Worm (Caenorhabditis elegans) whole organism, L4 larva: ENCODE data around the gene F29C12.6.

Experiments used
- F37D6.2 ChIP-seq: sonication (generic microtip); optimal IDR thresholded peaks from 2 replicates; lab custom pipeline; 2016; ENCODE audit warnings: mild to moderate bottlenecking, missing genetic modification characterization, missing compliant biosample characterization
- F44E2.7 ChIP-seq: fragments of 200-800 bp; sonication (Bioruptor generic); IDR thresholded peaks from 2 replicates; pipeline ENCODE4 v2.1.2; 2022; ENCODE audit warnings: missing genetic modification characterization, missing compliant biosample characterization
- T26A8.4 ChIP-seq: fragments of 200-800 bp; sonication (Bioruptor generic); IDR thresholded peaks from 2 replicates; pipeline ENCODE4 v1.3.6; 2022; ENCODE audit warnings: missing genetic modification characterization, missing compliant biosample characterization
- Y105C5A.15 ChIP-seq: fragments of 200-800 bp; sonication (Bioruptor generic); IDR thresholded peaks from 2 replicates; pipeline ENCODE4 v1.3.6; 2022; ENCODE audit warnings: missing genetic modification characterization, missing compliant biosample characterization
- Y5F2A.4 ChIP-seq: fragments of 200-800 bp; sonication (Bioruptor generic); optimal IDR thresholded peaks from 2 replicates; lab custom pipeline; 2018; ENCODE audit warnings: mild to moderate bottlenecking, missing genetic modification characterization, missing compliant biosample characterization
- Y75B8A.6 ChIP-seq: fragments of 200-800 bp; sonication (Bioruptor generic); IDR thresholded peaks from 2 replicates; pipeline ENCODE4 v1.3.6; 2022; ENCODE audit warnings: missing genetic modification reagents, missing genetic modification characterization, missing compliant biosample characterization
- ZK337.2 ChIP-seq: fragments of 200-800 bp; sonication (Bioruptor generic); IDR thresholded peaks from 2 replicates; pipeline ENCODE4 v1.3.6; 2022; ENCODE audit warnings: missing genetic modification reagents, missing genetic modification characterization, missing compliant biosample characterization
- aha-1 ChIP-seq: fragments of 150-350 bp; peaks from one replicate; lab custom pipeline; 2014; ENCODE audit warnings: missing biosample characterization, missing genetic modification characterization
- ama-1 ChIP-seq: fragments of 150-350 bp; optimal IDR thresholded peaks from 2 replicates; lab custom pipeline; 2014; ENCODE audit warnings: inconsistent platforms, mixed read lengths
- arid-1 ChIP-seq: fragments of 200-800 bp; sonication (Bioruptor generic); conservative IDR thresholded peaks from 2 replicates; pipeline ENCODE4 v1.3.6; 2022; ENCODE audit warnings: missing genetic modification reagents, missing genetic modification characterization, missing compliant biosample characterization
- ceh-28 ChIP-seq: fragments of 150-350 bp; optimal IDR thresholded peaks from 2 replicates; lab custom pipeline; 2014; ENCODE audit warnings: missing biosample characterization, missing genetic modification reagents, missing genetic modification characterization
- ceh-44 ChIP-seq: fragments of 200-800 bp; sonication (Bioruptor generic); IDR thresholded peaks from 2 replicates; pipeline ENCODE4 v1.3.6; 2022; ENCODE audit warnings: missing genetic modification reagents, missing genetic modification characterization, missing compliant biosample characterization
- ctbp-1 ChIP-seq: fragments of 200-800 bp; sonication (Bioruptor generic); IDR thresholded peaks from 2 replicates; pipeline ENCODE4 v1.3.6; 2022; ENCODE audit warnings: missing genetic modification reagents, missing genetic modification characterization, missing compliant biosample characterization
- daf-12 ChIP-seq: fragments of 150-350 bp; optimal IDR thresholded peaks from 2 replicates; lab custom pipeline; 2014; ENCODE audit warnings: missing biosample characterization, missing genetic modification reagents, missing genetic modification characterization
- dmd-8 ChIP-seq: fragments of 200-800 bp; sonication (Bioruptor generic); IDR thresholded peaks from 2 replicates; pipeline ENCODE4 v1.3.6; 2022; ENCODE audit warnings: missing genetic modification characterization, missing compliant biosample characterization
- dmd-9 ChIP-seq: fragments of 200-800 bp; sonication (Bioruptor generic); IDR thresholded peaks from 2 replicates; pipeline ENCODE4 v1.3.6; 2022; ENCODE audit warnings: missing genetic modification reagents, missing genetic modification characterization, missing compliant biosample characterization
- dpl-1 ChIP-seq: fragments of 150-350 bp; optimal IDR thresholded peaks from 2 replicates; lab custom pipeline; 2014; ENCODE audit warnings: missing biosample characterization, missing genetic modification reagents, missing genetic modification characterization
- duxl-1 ChIP-seq: sonication (generic microtip); optimal IDR thresholded peaks from 2 replicates; lab custom pipeline; 2016; ENCODE audit warnings: mild to moderate bottlenecking, missing genetic modification characterization, moderate library complexity, missing compliant biosample characterization; ENCODE audit not compliant: poor library complexity
- egl-43 ChIP-seq: fragments of 200-800 bp; sonication (Bioruptor generic); IDR thresholded peaks from 2 replicates; pipeline ENCODE4 v1.3.6; 2022; ENCODE audit warnings: missing genetic modification reagents, missing genetic modification characterization, missing compliant biosample characterization
- gei-8 ChIP-seq: fragments of 200-800 bp; sonication (Bioruptor generic); optimal IDR thresholded peaks from 2 replicates; lab custom pipeline; 2018; ENCODE audit warnings: mild to moderate bottlenecking, missing genetic modification characterization, missing compliant biosample characterization
- lin-1 ChIP-seq: fragments of 200-800 bp; sonication (Bioruptor generic); IDR thresholded peaks from 2 replicates; pipeline ENCODE4 v1.3.6; 2022; ENCODE audit warnings: missing genetic modification reagents, missing genetic modification characterization, missing compliant biosample characterization
- lin-15B ChIP-seq: fragments of 150-350 bp; sonication (generic microtip); optimal IDR thresholded peaks from 3 replicates; lab custom pipeline; 2014; ENCODE audit warnings: missing biosample characterization, missing genetic modification characterization
- lin-29 ChIP-seq: fragments of 200-800 bp; sonication (Bioruptor generic); IDR thresholded peaks from 2 replicates; pipeline ENCODE4 v1.3.6; 2022; ENCODE audit warnings: missing genetic modification reagents, missing genetic modification characterization, missing compliant biosample characterization
- lir-3 ChIP-seq: sonication (generic microtip); optimal IDR thresholded peaks from 2 replicates; lab custom pipeline; 2016; ENCODE audit warnings: mild to moderate bottlenecking, missing genetic modification characterization, missing compliant biosample characterization
- lsy-2 ChIP-seq, 2 experiments: fragments of 150-350 bp in 1 of 2; sonication (generic microtip) in 1 of 2; optimal IDR thresholded peaks; 2 replicates each; lab custom pipeline; 2014 to 2017; ENCODE audit warnings: missing biosample characterization in 2 of 2, missing genetic modification characterization in 2 of 2
- madf-5 ChIP-seq, 2 experiments: fragments of 200-800 bp; sonication (Bioruptor generic); IDR thresholded peaks; 2 replicates each; pipeline ENCODE4 v1.3.6; 2022; ENCODE audit warnings: missing compliant biosample characterization in 2 of 2, missing genetic modification characterization in 2 of 2
- mep-1 ChIP-seq: fragments of 150-350 bp; sonication (generic microtip); optimal IDR thresholded peaks from 3 replicates; lab custom pipeline; 2014; ENCODE audit warnings: missing biosample characterization, missing genetic modification characterization
- nhr-25 ChIP-seq: sonication (generic microtip); optimal IDR thresholded peaks from 2 replicates; lab custom pipeline; 2017; ENCODE audit warnings: missing genetic modification characterization, mild to moderate bottlenecking, missing compliant biosample characterization, antibody characterized with exemption, moderate library complexity, borderline replicate concordance; ENCODE audit not compliant: insufficient read depth
- nhr-41 ChIP-seq: fragments of 200-800 bp; sonication (Bioruptor generic); IDR thresholded peaks from 2 replicates; pipeline ENCODE4 v1.3.6; 2022; ENCODE audit warnings: missing genetic modification reagents, missing genetic modification characterization, missing compliant biosample characterization
- nhr-77 ChIP-seq: fragments of 150-350 bp; optimal IDR thresholded peaks from 2 replicates; lab custom pipeline; 2014; ENCODE audit warnings: missing biosample characterization, missing genetic modification characterization
- pha-4 ChIP-seq, 2 experiments: fragments of 150-350 bp in 1 of 2; fragments of 200-800 bp in 1 of 2; sonication (Bioruptor generic) in 1 of 2; IDR thresholded peaks in 1 of 2; optimal IDR thresholded peaks in 1 of 2; 2 replicates each; pipeline versions ENCODE4 v1.3.6 to Lab custom; 2014 to 2022; ENCODE audit warnings: missing genetic modification characterization in 2 of 2, missing genetic modification reagents in 2 of 2, missing biosample characterization in 1 of 2, missing compliant biosample characterization in 1 of 2
- saeg-2 ChIP-seq: fragments of 200-800 bp; sonication (Bioruptor generic); IDR thresholded peaks from 2 replicates; pipeline ENCODE4 v1.3.6; 2022; ENCODE audit warnings: missing genetic modification reagents, missing genetic modification characterization, missing compliant biosample characterization
- set-16 ChIP-seq: fragments of 200-800 bp; sonication (Bioruptor generic); IDR thresholded peaks from 2 replicates; pipeline ENCODE4 v1.3.6; 2022; ENCODE audit warnings: missing genetic modification reagents, missing genetic modification characterization, missing compliant biosample characterization
- skn-1 ChIP-seq: fragments of 150-350 bp; optimal IDR thresholded peaks from 2 replicates; lab custom pipeline; 2014; ENCODE audit warnings: missing biosample characterization, missing genetic modification characterization
- snpc-1.2 ChIP-seq: fragments of 200-800 bp; sonication (Bioruptor generic); IDR thresholded peaks from 2 replicates; pipeline ENCODE4 v1.3.6; 2022; ENCODE audit warnings: missing genetic modification reagents, missing genetic modification characterization, missing compliant biosample characterization
- snpc-4 ChIP-seq: fragments of 150-350 bp; optimal IDR thresholded peaks from 2 replicates; lab custom pipeline; 2014; ENCODE audit warnings: missing biosample characterization, missing genetic modification characterization
- spr-1 ChIP-seq: sonication (generic microtip); optimal IDR thresholded peaks from 2 replicates; lab custom pipeline; 2016; ENCODE audit warnings: mild to moderate bottlenecking, missing genetic modification characterization, missing compliant biosample characterization
- spr-3 ChIP-seq: fragments of 200-800 bp; sonication (Bioruptor generic); optimal IDR thresholded peaks from 2 replicates; lab custom pipeline; 2018; ENCODE audit warnings: mild to moderate bottlenecking, missing genetic modification characterization, missing compliant biosample characterization
- tag-97 ChIP-seq: fragments of 200-800 bp; sonication (Bioruptor generic); IDR thresholded peaks from 2 replicates; pipeline ENCODE4 v1.3.6; 2022; ENCODE audit warnings: missing genetic modification characterization, missing compliant biosample characterization
- zip-11 ChIP-seq: fragments of 200-800 bp; sonication (Bioruptor generic); IDR thresholded peaks from 2 replicates; pipeline ENCODE4 v1.3.6; 2022; ENCODE audit warnings: missing genetic modification characterization, missing compliant biosample characterization
- zip-2 ChIP-seq: fragments of 150-350 bp; optimal IDR thresholded peaks from 2 replicates; lab custom pipeline; 2014; ENCODE audit warnings: missing biosample characterization, missing genetic modification characterization

The F29C12.6 gene

ce11 chrII:13156971-13157370 is 27.3 kb downstream of the F29C12.6 start, which contains the start of the genes hpr-17 and F32A11.1 (continued):
- TF ChIP-seq lin-29 (GFP tag; lab: Robert Waterston, UW) (peak; percentile 36; the same call in 1 of the 2 replicates), lsy-2 (tag; optimal IDR thresholded peaks at IDR 0.05; lab: Kevin White, UChicago) (peak in 1 of 2 experiments; percentile 89), daf-12 (no peak), mep-1 (tag; lab: Kevin White, UChicago) (peak; percentile 84), nhr-25 (tag; lab: Kevin White, UChicago) (no peak), lin-1 (GFP tag; lab: Robert Waterston, UW) (no peak), Y105C5A.15 (GFP tag; lab: Robert Waterston, UW) (no peak), madf-5 (GFP tag; IDR thresholded peaks at IDR 0.05; lab: Robert Waterston, UW) (no peak), set-16 (GFP tag; lab: Robert Waterston, UW) (no peak), ama-1 (lab: Kevin White, UChicago) (peak; percentile 55), gei-8 (GFP tag; lab: Kevin White, UChicago) (no peak), pha-4 (GFP tag; IDR thresholded peaks at IDR 0.05; lab: Robert Waterston, UW) (peak; percentile 64; the same call in 1 of the 2 replicates), pha-4 (tag; optimal IDR thresholded peaks at IDR 0.05; lab: Kevin White, UChicago) (peak; percentile 54)

DNA sequence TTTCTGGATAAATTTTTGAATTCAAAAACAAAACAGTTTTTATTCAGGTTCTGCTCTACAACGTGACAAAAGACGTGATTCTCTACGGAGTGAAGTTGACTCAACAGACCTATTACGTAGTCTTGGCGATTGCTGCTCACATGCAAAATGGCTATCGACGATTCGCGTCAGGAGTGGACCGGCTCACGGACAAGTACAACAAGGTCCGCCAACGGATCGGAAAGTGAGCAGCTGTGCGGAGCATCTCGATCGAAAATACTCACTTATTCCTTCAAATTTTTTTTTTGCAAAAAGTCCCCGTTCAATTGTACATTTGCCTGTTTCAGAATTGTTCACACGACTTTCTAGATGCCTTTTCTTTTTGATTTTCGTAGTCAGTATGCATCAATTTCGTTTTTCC is 30.2 kb downstream of the F29C12.6 start:
- TF ChIP-seq aha-1 (tag; lab: Kevin White, UChicago) = peak; percentile 43
- TF ChIP-seq T26A8.4 (GFP tag; lab: Robert Waterston, UW) = peak; percentile 60; the same call in 1 of the 2 replicates
- TF ChIP-seq spr-3 = peak; percentile 16
- peak; percentile 1 for TF ChIP-seq Y5F2A.4 (GFP tag; lab: Kevin White, UChicago)
- no peak for TF ChIP-seq madf-5 (GFP tag; IDR thresholded peaks at IDR 0.05; lab: Robert Waterston, UW)
- peak; percentile 4 for TF ChIP-seq spr-1 (tag; lab: Kevin White, UChicago)

DNA sequence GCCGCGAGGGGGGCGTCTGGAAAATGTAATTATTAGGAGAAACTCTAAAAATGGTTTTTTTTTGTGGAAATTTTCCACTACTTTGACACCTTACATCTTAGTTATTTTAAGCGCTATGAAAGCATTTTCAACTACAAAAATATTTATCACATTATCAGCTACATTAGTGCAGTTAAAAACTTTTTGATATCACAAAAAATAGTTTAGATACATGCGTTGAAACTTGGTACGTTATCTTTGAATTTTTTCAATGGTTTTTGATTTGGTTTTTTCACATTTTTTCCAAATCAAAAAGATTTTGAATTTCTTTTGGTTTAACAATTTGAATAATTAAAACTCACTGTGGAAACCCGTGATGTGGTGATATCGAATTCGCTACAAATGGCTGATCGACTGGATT is 33.3 kb downstream of the F29C12.6 start:
- TF ChIP-seq zip-2 (tag; lab: Kevin White, UChicago) (no peak), aha-1 (tag; lab: Kevin White, UChicago) (peak; percentile 92)

DNA sequence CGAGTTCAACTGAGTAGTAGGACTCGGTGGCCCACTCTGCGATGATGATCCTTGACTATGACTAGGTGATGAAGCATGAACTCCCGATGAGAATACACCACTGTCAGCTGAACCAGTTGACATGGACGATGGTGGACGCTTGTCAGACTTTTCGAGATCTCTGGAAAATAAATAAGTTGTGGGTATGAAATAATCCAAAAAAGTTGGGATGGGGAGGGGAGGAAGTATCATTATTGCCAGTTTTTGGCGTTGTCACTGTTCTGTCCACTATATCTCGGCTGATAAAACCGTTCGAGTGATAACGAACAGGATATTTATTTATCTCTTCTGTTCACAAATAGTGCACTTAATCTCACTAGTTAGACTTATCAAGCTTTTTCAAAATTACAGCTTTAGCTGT is 34.4 kb downstream of the F29C12.6 start:
- no peak for TF ChIP-seq lin-15B (tag; lab: Kevin White, UChicago)
- no peak for TF ChIP-seq skn-1 (tag; lab: Kevin White, UChicago)
- TF ChIP-seq lin-1 (GFP tag; lab: Robert Waterston, UW) = no peak
- TF ChIP-seq aha-1 (tag; lab: Kevin White, UChicago) = peak; percentile 94
- TF ChIP-seq F37D6.2 = no peak

- TF ChIP-seq F44E2.7 (GFP tag; lab: Robert Waterston, UW) = no peak
- no peak for TF ChIP-seq zip-11
- no peak for TF ChIP-seq ctbp-1 (GFP tag; lab: Robert Waterston, UW)
- TF ChIP-seq egl-43 (GFP tag; lab: Robert Waterston, UW) = no peak
- TF ChIP-seq nhr-41 (GFP tag; lab: Robert Waterston, UW) = no peak
- TF ChIP-seq lir-3 (tag; lab: Kevin White, UChicago) = no peak
- peak; percentile 48 for TF ChIP-seq nhr-77 (tag; lab: Kevin White, UChicago)
- TF ChIP-seq Y75B8A.6 = no peak
- no peak for TF ChIP-seq daf-12
- no peak for TF ChIP-seq snpc-4
- no peak for TF ChIP-seq pha-4 (GFP tag; IDR thresholded peaks at IDR 0.05; lab: Robert Waterston, UW)
- no peak for TF ChIP-seq pha-4 (tag; optimal IDR thresholded peaks at IDR 0.05; lab: Kevin White, UChicago)
- TF ChIP-seq dmd-8 (GFP tag; lab: Robert Waterston, UW) = no peak
- TF ChIP-seq ceh-28 (tag; lab: Kevin White, UChicago) = no peak
- TF ChIP-seq dpl-1 = no peak
- no peak for TF ChIP-seq arid-1 (GFP tag; lab: Robert Waterston, UW)
- TF ChIP-seq ZK337.2 (GFP tag; lab: Robert Waterston, UW) = no peak
- no peak for TF ChIP-seq ceh-44 (GFP tag; lab: Robert Waterston, UW)
- no peak for TF ChIP-seq spr-1 (tag; lab: Kevin White, UChicago)
- no peak for TF ChIP-seq tag-97 (GFP tag; lab: Robert Waterston, UW)
- TF ChIP-seq dmd-9 = no peak
- no peak for TF ChIP-seq snpc-1.2
- no peak for TF ChIP-seq duxl-1 (tag; lab: Kevin White, UChicago)
- TF ChIP-seq zip-2 (tag; lab: Kevin White, UChicago) = no peak
- no peak for TF ChIP-seq saeg-2
- no peak for TF ChIP-seq lin-15B (tag; lab: Kevin White, UChicago)
Observed at ce11 chrII:13165683-13166259, 36.1 kb downstream of the F29C12.6 start, which contains the start of gene moe-3. Gene moe-3, minus strand, starts transcription at chrII:13165733.
